Worm (Caenorhabditis elegans): ENCODE measurements around the gene C54F6.17.

C54F6.17 gene

ce11 chrV:7522279-7522678 lies 5.0 kb upstream of the C54F6.17 start, which contains the start of gene C54F6.15:
C54F6.15 (minus strand) TSS chrV:7522379.
- TF ChIP-seq F37B4.10 (GFP tag; IDR thresholded peaks at IDR 0.05) (0 out of 2 replicates have a peak, but pooled peaks have one; percentile 46), mcd-1 (GFP tag; IDR thresholded peaks at IDR 0.05) (no peak)

ce11 chrV:7523392-7523791 lies 3.9 kb upstream of the C54F6.17 start, which contains the start of gene C54F6.6:
C54F6.6 (plus strand) TSS chrV:7523692.
- TF ChIP-seq cebp-1 (GFP tag; IDR thresholded peaks at IDR 0.05) (no peak), cebp-1 (tag; optimal IDR thresholded peaks at IDR 0.05) (no peak), lir-1 (GFP tag; conservative IDR thresholded peaks at IDR 0.05) (no peak), repo-1 (tag; optimal IDR thresholded peaks at IDR 0.05) (no peak), nhr-80 (tag; optimal IDR thresholded peaks at IDR 0.05) (no peak), F23B12.7 (tag; optimal IDR thresholded peaks at IDR 0.05; ENCODE audit: insufficient read depth) (no peak), nhr-90 (tag; optimal IDR thresholded peaks at IDR 0.05) (no peak), lin-54 (GFP tag; optimal IDR thresholded peaks at IDR 0.05) (no peak), lsl-1 (GFP tag; optimal IDR thresholded peaks at IDR 0.05) (no peak), B0336.3 (GFP tag; IDR thresholded peaks at IDR 0.05) (no peak), snpc-1.1 (tag; optimal IDR thresholded peaks at IDR 0.05; ENCODE audit: insufficient read depth) (no peak), nhr-27 (tag; optimal IDR thresholded peaks at IDR 0.05) (no peak), F33H1.4 (GFP tag; IDR thresholded peaks at IDR 0.05) (no peak), Y95B8A.8 (GFP tag; IDR thresholded peaks at IDR 0.05) (no peak), lin-35 (GFP tag; optimal IDR thresholded peaks at IDR 0.05) (no peak), mes-4 (tag; optimal IDR thresholded peaks at IDR 0.05) (no peak), lag-1 (GFP tag; IDR thresholded peaks at IDR 0.05) (no peak), tbx-9 (tag; optimal IDR thresholded peaks at IDR 0.05; ENCODE audit: borderline replicate concordance) (no peak), lsy-27 (tag; optimal IDR thresholded peaks at IDR 0.05; ENCODE audit: borderline replicate concordance, insufficient read depth) (no peak), F52B5.7 (tag; optimal IDR thresholded peaks at IDR 0.05) (no peak), ceh-100 (GFP tag; IDR thresholded peaks at IDR 0.05) (no peak)

- TF ChIP-seq K12H6.12 (tag; optimal IDR thresholded peaks at IDR 0.05) (no peak), fkh-3 (tag; optimal IDR thresholded peaks at IDR 0.05) (no peak), nhr-179 (tag; optimal IDR thresholded peaks at IDR 0.05) (no peak), snpc-1.1 (tag; optimal IDR thresholded peaks at IDR 0.05; ENCODE audit: insufficient read depth) (no peak), ztf-3 (GFP tag; optimal IDR thresholded peaks at IDR 0.05) (no peak), F49E8.2 (tag; optimal IDR thresholded peaks at IDR 0.05; ENCODE audit: insufficient read depth) (no peak)
These were observed 2.8 kb upstream of the C54F6.17 start, which contains the start of gene C54F6.20 for ce11 chrV:7524447-7524846. C54F6.20 (plus strand) TSS chrV:7524747.

- TF ChIP-seq let-526 (GFP tag; IDR thresholded peaks at IDR 0.05): no peak
- TF ChIP-seq repo-1 (tag; optimal IDR thresholded peaks at IDR 0.05): no peak
These were observed 1.6 kb upstream of the C54F6.17 start, which contains the start of gene C54F6.18 for ce11 chrV:7525695-7526094. C54F6.18 (plus strand) TSS chrV:7525995.

- TF ChIP-seq bed-2 (GFP tag; IDR thresholded peaks at IDR 0.05): no peak
- TF ChIP-seq nhr-27 (tag; optimal IDR thresholded peaks at IDR 0.05): no peak
- TF ChIP-seq T26A5.8 (tag; optimal IDR thresholded peaks at IDR 0.05): no peak
- TF ChIP-seq ztf-18 (tag; optimal IDR thresholded peaks at IDR 0.05): no peak
- no peak for TF ChIP-seq ztf-26 (tag; optimal IDR thresholded peaks at IDR 0.05)
- no peak for TF ChIP-seq B0261.1 (tag; optimal IDR thresholded peaks at IDR 0.05)
- TF ChIP-seq F23B12.7 (tag; optimal IDR thresholded peaks at IDR 0.05; ENCODE audit: insufficient read depth): no peak
- TF ChIP-seq dox-1 (GFP tag; IDR thresholded peaks at IDR 0.05): no peak
- no peak for TF ChIP-seq mes-4 (tag; optimal IDR thresholded peaks at IDR 0.05)
- TF ChIP-seq attf-5 (GFP tag; optimal IDR thresholded peaks at IDR 0.05): no peak
- no peak for TF ChIP-seq F33H1.4 (GFP tag; IDR thresholded peaks at IDR 0.05)
- TF ChIP-seq egl-44 (GFP tag; IDR thresholded peaks at IDR 0.05): no peak
- no peak for TF ChIP-seq ets-4 (GFP tag; optimal IDR thresholded peaks at IDR 0.05)
- TF ChIP-seq lin-35 (GFP tag; optimal IDR thresholded peaks at IDR 0.05): no peak
- TF ChIP-seq die-1 (tag; optimal IDR thresholded peaks at IDR 0.05): no peak
- TF ChIP-seq Y67H2A.10 (GFP tag; conservative IDR thresholded peaks at IDR 0.05): no peak
- no peak for TF ChIP-seq Y56A3A.18 (GFP tag; IDR thresholded peaks at IDR 0.05)
- TF ChIP-seq attf-3 (GFP tag; conservative IDR thresholded peaks at IDR 0.05): no peak
- TF ChIP-seq ceh-58 (GFP tag; IDR thresholded peaks at IDR 0.05): no peak
These were observed 1.6 kb downstream of the C54F6.17 start, which contains the start of gene C54F6.5 for ce11 chrV:7528816-7529215. C54F6.5 (plus strand) TSS chrV:7529116.
